Worm (Caenorhabditis elegans) whole organism, late embryonic: Measurements from ENCODE around the gene B0454.8.

Experiments used
- F13H6.1 ChIP-seq: sonication (generic microtip); optimal IDR thresholded peaks from 2 replicates; lab custom pipeline; 2016; ENCODE audit warnings: missing genetic modification characterization, missing compliant biosample characterization
- T23F11.4 ChIP-seq: fragments of 200-800 bp; sonication (Bioruptor generic); optimal IDR thresholded peaks from 2 replicates; lab custom pipeline; 2018; ENCODE audit warnings: mild to moderate bottlenecking, missing genetic modification characterization, missing compliant biosample characterization
- ama-1 ChIP-seq: fragments of 150-350 bp; optimal IDR thresholded peaks from 2 replicates; lab custom pipeline; 2014
- ceh-14 ChIP-seq: sonication (generic microtip); optimal IDR thresholded peaks from 2 replicates; lab custom pipeline; 2016; ENCODE audit warnings: missing genotype, missing genetic modification characterization, missing compliant biosample characterization
- dve-1 ChIP-seq: sonication (generic microtip); optimal IDR thresholded peaks from 2 replicates; lab custom pipeline; 2017; ENCODE audit warnings: antibody characterized with exemption, mild to moderate bottlenecking, missing genetic modification characterization, missing compliant biosample characterization
- elt-2 ChIP-seq: sonication (generic microtip); optimal IDR thresholded peaks from 2 replicates; lab custom pipeline; 2016; ENCODE audit warnings: missing genetic modification reagents, missing genetic modification characterization, missing compliant biosample characterization
- eyg-1 ChIP-seq: sonication (generic microtip); optimal IDR thresholded peaks from 2 replicates; lab custom pipeline; 2016; ENCODE audit warnings: missing genotype, missing genetic modification characterization, missing compliant biosample characterization
- fkh-10 ChIP-seq: fragments of 150-350 bp; optimal IDR thresholded peaks from 2 replicates; lab custom pipeline; 2014; ENCODE audit warnings: missing biosample characterization, missing genetic modification reagents, missing genetic modification characterization
- hlh-6 ChIP-seq: sonication (generic microtip); optimal IDR thresholded peaks from 2 replicates; lab custom pipeline; 2016; ENCODE audit warnings: missing genotype, missing genetic modification characterization, missing compliant biosample characterization
- sox-4 ChIP-seq: sonication (generic microtip); optimal IDR thresholded peaks from 2 replicates; lab custom pipeline; 2017; ENCODE audit warnings: mild to moderate bottlenecking, missing genetic modification characterization, inconsistent platforms, missing compliant biosample characterization
- tbx-7 ChIP-seq: sonication (generic microtip); optimal IDR thresholded peaks from 2 replicates; lab custom pipeline; 2016; ENCODE audit warnings: missing genotype, missing genetic modification characterization, missing compliant biosample characterization
- unc-55 ChIP-seq: sonication (generic microtip); optimal IDR thresholded peaks from 2 replicates; lab custom pipeline; 2017; ENCODE audit warnings: missing biosample characterization, missing genetic modification reagents, missing genetic modification characterization

- TF ChIP-seq fkh-10 (GFP tag; lab: Kevin White, UChicago) = no peak
- no peak for TF ChIP-seq eyg-1 (tag; lab: Kevin White, UChicago)
- no peak for TF ChIP-seq ama-1
- TF ChIP-seq tbx-7 (tag; lab: Kevin White, UChicago) = no peak
- TF ChIP-seq sox-4 (tag; lab: Kevin White, UChicago) = no peak
- no peak for TF ChIP-seq elt-2
- no peak for TF ChIP-seq dve-1 (tag; lab: Kevin White, UChicago)
- TF ChIP-seq T23F11.4 (GFP tag; lab: Kevin White, UChicago) = no peak
- TF ChIP-seq hlh-6 (tag; lab: Kevin White, UChicago) = no peak
- no peak for TF ChIP-seq unc-55 (GFP tag; lab: Kevin White, UChicago)
- no peak for TF ChIP-seq ceh-14 (tag; lab: Kevin White, UChicago)
- no peak for TF ChIP-seq F13H6.1 (tag; lab: Kevin White, UChicago)
Observed at ce11 chrII:3063984-3064383, 20.7 kb upstream of the B0454.8 start.
